Worm (Caenorhabditis elegans) whole organism, L2 larva: ENCODE results near the gene irld-45.
"Not testable (repeated sequence)": the region's sequence is repeated elsewhere in the genome, so short reads cannot be mapped to it uniquely, and the experiment has no call there.

ENCODE experiments used
- C34F6.9 ChIP-seq: fragments of 150-350 bp; optimal IDR thresholded peaks from 2 replicates; lab custom pipeline; 2014; ENCODE audit warnings: missing biosample characterization, missing genetic modification characterization
- F13H6.1 ChIP-seq: sonication (generic microtip); optimal IDR thresholded peaks from 2 replicates; lab custom pipeline; 2016; ENCODE audit warnings: missing genetic modification characterization, missing compliant biosample characterization
- R02D3.7 ChIP-seq: fragments of 150-350 bp; optimal IDR thresholded peaks from 2 replicates; lab custom pipeline; 2014; ENCODE audit warnings: missing biosample characterization, missing genetic modification characterization
- alr-1 ChIP-seq: fragments of 150-350 bp; optimal IDR thresholded peaks from 2 replicates; lab custom pipeline; 2014; ENCODE audit warnings: missing biosample characterization, missing genetic modification characterization
- aly-2 ChIP-seq: fragments of 150-350 bp; optimal IDR thresholded peaks from 2 replicates; lab custom pipeline; 2014; ENCODE audit warnings: missing biosample characterization, missing genetic modification characterization
- blmp-1 ChIP-seq: sonication (generic microtip); optimal IDR thresholded peaks from 2 replicates; lab custom pipeline; 2017; ENCODE audit warnings: missing genetic modification characterization, mild to moderate bottlenecking, missing compliant biosample characterization, antibody characterized with exemption, moderate library complexity; ENCODE audit not compliant: insufficient read depth
- ceh-16 ChIP-seq: fragments of 150-350 bp; optimal IDR thresholded peaks from 2 replicates; lab custom pipeline; 2014; ENCODE audit warnings: missing biosample characterization, missing genetic modification characterization
- crh-2 ChIP-seq: sonication (generic microtip); optimal IDR thresholded peaks from 2 replicates; lab custom pipeline; 2017; ENCODE audit warnings: missing biosample characterization, missing genetic modification characterization
- elt-1 ChIP-seq: fragments of 150-350 bp; optimal IDR thresholded peaks from 2 replicates; lab custom pipeline; 2014; ENCODE audit warnings: missing biosample characterization, missing genetic modification characterization
- fos-1 ChIP-seq: fragments of 150-350 bp; optimal IDR thresholded peaks from 2 replicates; lab custom pipeline; 2014; ENCODE audit warnings: missing biosample characterization, missing genetic modification characterization
- gmeb-1 ChIP-seq: fragments of 150-350 bp; optimal IDR thresholded peaks from 2 replicates; lab custom pipeline; 2014; ENCODE audit warnings: missing biosample characterization, missing genetic modification characterization
- lin-39 ChIP-seq: fragments of 150-350 bp; optimal IDR thresholded peaks from 2 replicates; lab custom pipeline; 2014; ENCODE audit warnings: missing biosample characterization, missing genetic modification reagents, missing genetic modification characterization
- mab-5 ChIP-seq: fragments of 150-350 bp; optimal IDR thresholded peaks from 2 replicates; lab custom pipeline; 2014; ENCODE audit warnings: missing biosample characterization, missing genetic modification characterization
- mbf-1 ChIP-seq: sonication (generic microtip); optimal IDR thresholded peaks from 2 replicates; lab custom pipeline; 2017; ENCODE audit warnings: missing biosample characterization, missing genetic modification characterization
- mdl-1 ChIP-seq, 2 experiments: fragments of 150-350 bp in 1 of 2; sonication (generic microtip) in 1 of 2; optimal IDR thresholded peaks; 2 replicates each; lab custom pipeline; 2017; ENCODE audit warnings: missing biosample characterization in 2 of 2, missing genetic modification characterization in 2 of 2
- nhr-11 ChIP-seq: fragments of 150-350 bp; optimal IDR thresholded peaks from 2 replicates; lab custom pipeline; 2014; ENCODE audit warnings: missing biosample characterization, missing genetic modification characterization
- nhr-129 ChIP-seq: fragments of 150-350 bp; optimal IDR thresholded peaks from 2 replicates; lab custom pipeline; 2014; ENCODE audit warnings: missing biosample characterization, missing genetic modification characterization
- nhr-23 ChIP-seq: fragments of 150-350 bp; optimal IDR thresholded peaks from 2 replicates; lab custom pipeline; 2014; ENCODE audit warnings: missing biosample characterization, missing genetic modification reagents, missing genetic modification characterization
- nhr-237 ChIP-seq: fragments of 150-350 bp; optimal IDR thresholded peaks from 2 replicates; lab custom pipeline; 2014; ENCODE audit warnings: missing biosample characterization, missing genetic modification characterization
- nhr-6 ChIP-seq: fragments of 150-350 bp; optimal IDR thresholded peaks from 2 replicates; lab custom pipeline; 2014; ENCODE audit warnings: missing biosample characterization, missing genetic modification characterization
- peb-1 ChIP-seq: fragments of 150-350 bp; optimal IDR thresholded peaks from 2 replicates; lab custom pipeline; 2014; ENCODE audit warnings: missing biosample characterization, missing genetic modification characterization
- sem-4 ChIP-seq: fragments of 150-350 bp; optimal IDR thresholded peaks from 2 replicates; lab custom pipeline; 2014; ENCODE audit warnings: missing biosample characterization, missing genetic modification reagents, missing genetic modification characterization
- skn-1 ChIP-seq: sonication (generic microtip); optimal IDR thresholded peaks from 2 replicates; lab custom pipeline; 2017; ENCODE audit warnings: missing biosample characterization, missing genetic modification characterization
- unc-39 ChIP-seq: fragments of 150-350 bp; optimal IDR thresholded peaks from 2 replicates; lab custom pipeline; 2014; ENCODE audit warnings: missing biosample characterization, missing genetic modification characterization
- ztf-1 ChIP-seq: fragments of 200-800 bp; sonication (Bioruptor generic); conservative IDR thresholded peaks from 2 replicates; pipeline ENCODE4 v1.3.6; 2022; ENCODE audit warnings: missing genetic modification characterization, missing compliant biosample characterization
- ztf-4 ChIP-seq: fragments of 150-350 bp; optimal IDR thresholded peaks from 2 replicates; lab custom pipeline; 2014; ENCODE audit warnings: missing biosample characterization, missing genetic modification characterization

The irld-45 gene

ce11 chrV:1685328-1685727 lies 37.2 kb downstream of the irld-45 start, which contains the start of gene srh-5:
Gene srh-5 (plus strand): TSS chrV:1685628.
- TF ChIP-seq nhr-129 (tag; lab: Kevin White, UChicago) (no peak), unc-39 (no peak), F13H6.1 (tag; lab: Kevin White, UChicago) (no peak), ztf-1 (GFP tag; lab: Robert Waterston, UW) (no peak), R02D3.7 (tag; lab: Kevin White, UChicago) (no peak), skn-1 (no peak), sem-4 (tag; lab: Kevin White, UChicago) (no peak), alr-1 (tag; lab: Kevin White, UChicago) (no peak), mab-5 (tag; lab: Kevin White, UChicago) (no peak), mdl-1 (tag; optimal IDR thresholded peaks at IDR 0.05; lab: Kevin White, UChicago) (no peak), aly-2 (tag; lab: Kevin White, UChicago) (no peak), peb-1 (no peak), nhr-6 (tag; lab: Kevin White, UChicago) (no peak), gmeb-1 (tag; lab: Kevin White, UChicago) (no peak), lin-39 (no peak), elt-1 (tag; lab: Kevin White, UChicago) (no peak), nhr-237 (no peak)

ce11 chrV:1692494-1692893 lies 44.4 kb downstream of the irld-45 start, which contains the start of gene Y46H3C.5:
Gene Y46H3C.5 (minus strand): TSS chrV:1692495.
- TF ChIP-seq mbf-1 (tag; lab: Kevin White, UChicago); crh-2 (tag; lab: Kevin White, UChicago); nhr-11: not testable (repeated sequence)

ce11 chrV:1693876-1694275 lies 45.8 kb downstream of the irld-45 start, which contains the start of gene Y46H3C.7:
Gene Y46H3C.7 (minus strand): TSS chrV:1694022.
- TF ChIP-seq nhr-11; crh-2 (tag; lab: Kevin White, UChicago); fos-1 (tag; lab: Kevin White, UChicago): not testable (repeated sequence)
- TF ChIP-seq, all 48 proteins: peak for 0; not testable (repeated sequence) for 48

ce11 chrV:1698400-1698799 lies 50.3 kb downstream of the irld-45 start:
- TF ChIP-seq ztf-4 (tag; lab: Kevin White, UChicago) = no peak
- TF ChIP-seq nhr-129 (tag; lab: Kevin White, UChicago) = no peak
- TF ChIP-seq C34F6.9 (tag; lab: Kevin White, UChicago) = no peak
- no peak for TF ChIP-seq ceh-16 (tag; lab: Kevin White, UChicago)

ce11 chrV:1699228-1699795 lies 51.2 kb downstream of the irld-45 start:
- TF ChIP-seq blmp-1 (tag; lab: Kevin White, UChicago) (no peak), C34F6.9 (tag; lab: Kevin White, UChicago) (no peak), nhr-129 (tag; lab: Kevin White, UChicago) (no peak), sem-4 (tag; lab: Kevin White, UChicago) (no peak), mab-5 (tag; lab: Kevin White, UChicago) (no peak), nhr-23 (no peak)
